Fruit fly (Drosophila melanogaster) whole organism, wandering third instar larva: ENCODE measurements around the gene msd5.
A peak's percentile ranks its signal among the peaks of the same experiment; 100 is the strongest.

Experiments used
- Abd-B ChIP-seq: fragments of >200 bp; optimal IDR thresholded peaks from 2 replicates; lab custom pipeline; 2017; ENCODE audit warnings: missing biosample characterization, missing genetic modification characterization
- CG32264 ChIP-seq: fragments of 200-800 bp; sonication (Bioruptor generic); optimal IDR thresholded peaks from 2 replicates; lab custom pipeline; 2016; ENCODE audit warnings: missing biosample characterization, missing genetic modification characterization
- CG9705 ChIP-seq: fragments of 200-800 bp; sonication (Bioruptor generic); optimal IDR thresholded peaks from 2 replicates; lab custom pipeline; 2018; ENCODE audit warnings: missing biosample characterization, mild to moderate bottlenecking, missing genetic modification characterization
- CrebA ChIP-seq: fragments of 200-800 bp; sonication (Bioruptor generic); optimal IDR thresholded peaks from 2 replicates; lab custom pipeline; 2016; ENCODE audit warnings: missing biosample characterization, mild to moderate bottlenecking, missing genetic modification characterization, borderline replicate concordance
- Dfd ChIP-seq: fragments of >200 bp; optimal IDR thresholded peaks from 2 replicates; lab custom pipeline; 2017; ENCODE audit warnings: missing biosample characterization, missing genetic modification characterization
- Dif ChIP-seq: fragments of 200-275, 200-300 bp; sonication (Bioruptor generic); optimal IDR thresholded peaks from 2 replicates; lab custom pipeline; 2018; ENCODE audit warnings: missing biosample characterization, missing genetic modification characterization; ENCODE audit not compliant: partially characterized antibody
- GATAd ChIP-seq: sonication (Bioruptor generic); optimal IDR thresholded peaks from 2 replicates; lab custom pipeline; 2016; ENCODE audit warnings: missing biosample characterization, missing genetic modification characterization
- HLH106 ChIP-seq: fragments of 200-800 bp; optimal IDR thresholded peaks from 3 replicates; lab custom pipeline; 2019; ENCODE audit warnings: missing biosample characterization, mild to moderate bottlenecking, missing genetic modification characterization, moderate library complexity
- Hnf4 ChIP-seq: fragments of 200-800 bp; sonication (Bioruptor generic); optimal IDR thresholded peaks from 2 replicates; lab custom pipeline; 2016; ENCODE audit warnings: missing biosample characterization, mild to moderate bottlenecking, missing genetic modification characterization
- Hr78 ChIP-seq: fragments of >200 bp; optimal IDR thresholded peaks from 2 replicates; lab custom pipeline; 2017; ENCODE audit warnings: missing biosample characterization, missing genetic modification characterization
- Hr83 ChIP-seq: fragments of 200-300 bp; sonication (Bioruptor generic); optimal IDR thresholded peaks from 2 replicates; lab custom pipeline; 2016; ENCODE audit warnings: missing biosample characterization, mild to moderate bottlenecking, missing genetic modification characterization, moderate library complexity; ENCODE audit not compliant: poor library complexity, severe bottlenecking
- Jra ChIP-seq: sonication (Bioruptor generic); optimal IDR thresholded peaks from 2 replicates; lab custom pipeline; 2016; ENCODE audit warnings: missing biosample characterization, missing genetic modification characterization
- Mio ChIP-seq: sonication (Bioruptor generic); optimal IDR thresholded peaks from 2 replicates; lab custom pipeline; 2016; ENCODE audit warnings: missing biosample characterization, missing genetic modification characterization
- Myc ChIP-seq: fragments of >200 bp; optimal IDR thresholded peaks from 2 replicates; lab custom pipeline; 2017
- N ChIP-seq: fragments of >200 bp; optimal IDR thresholded peaks from 2 replicates; lab custom pipeline; 2018; ENCODE audit warnings: missing biosample characterization, missing external identifiers, missing genetic modification characterization
- OdsH ChIP-seq: fragments of 200-800 bp; sonication (Bioruptor generic); optimal IDR thresholded peaks from 2 replicates; lab custom pipeline; 2016; ENCODE audit warnings: missing biosample characterization, mild to moderate bottlenecking, missing genetic modification characterization
- Rel ChIP-seq, 2 experiments: fragments of 200-800 bp; sonication (Bioruptor generic) in 1 of 2; optimal IDR thresholded peaks; 2 replicates in 1 of 2; 3 replicates in 1 of 2; lab custom pipeline; 2016 to 2019; ENCODE audit warnings: mild to moderate bottlenecking in 2 of 2, missing biosample characterization in 2 of 2, missing genetic modification characterization in 2 of 2, moderate library complexity in 1 of 2
- Sp1 ChIP-seq: fragments of 200-800 bp; sonication (Bioruptor generic); optimal IDR thresholded peaks from 3 replicates; lab custom pipeline; 2019; ENCODE audit warnings: missing biosample characterization, mild to moderate bottlenecking, missing genetic modification characterization, moderate library complexity
- Vsx2 ChIP-seq: fragments of 200-300, 225-300 bp; sonication (Bioruptor generic); optimal IDR thresholded peaks from 2 replicates; lab custom pipeline; 2018; ENCODE audit warnings: missing biosample characterization, missing genetic modification characterization; ENCODE audit not compliant: partially characterized antibody
- br ChIP-seq: fragments of 200-800 bp; sonication (Bioruptor generic); optimal IDR thresholded peaks from 2 replicates; lab custom pipeline; 2016; ENCODE audit warnings: missing biosample characterization, missing genetic modification characterization
- brk ChIP-seq: fragments of 200-800 bp; sonication (Bioruptor generic); optimal IDR thresholded peaks from 2 replicates; lab custom pipeline; 2016; ENCODE audit warnings: missing biosample characterization, mild to moderate bottlenecking, missing genetic modification characterization
- dl ChIP-seq, 2 experiments: fragments of 175-275, 200-275 bp in 1 of 2; fragments of 200-275 bp in 1 of 2; sonication (Bioruptor generic); optimal IDR thresholded peaks; lab custom pipeline; 2018; ENCODE audit warnings: mild to moderate bottlenecking in 2 of 2, missing biosample characterization in 2 of 2, missing genetic modification characterization in 2 of 2, moderate library complexity in 2 of 2; ENCODE audit not compliant: partially characterized antibody in 2 of 2, insufficient read depth in 1 of 2
- dmrt93B ChIP-seq: fragments of 200-800 bp; sonication (Bioruptor generic); optimal IDR thresholded peaks from 2 replicates; lab custom pipeline; 2018; ENCODE audit warnings: missing biosample characterization, mild to moderate bottlenecking, missing genetic modification characterization
- dsf ChIP-seq: sonication (Bioruptor generic); optimal IDR thresholded peaks from 2 replicates; lab custom pipeline; 2016; ENCODE audit warnings: missing biosample characterization, missing genetic modification characterization, borderline replicate concordance
- ey ChIP-seq: fragments of 200-800 bp; sonication (Bioruptor generic); optimal IDR thresholded peaks from 2 replicates; lab custom pipeline; 2016; ENCODE audit warnings: missing biosample characterization, missing genetic modification characterization
- foxo ChIP-seq, 2 experiments: fragments of 200-800 bp; sonication (Bioruptor generic); optimal IDR thresholded peaks; 2 replicates in 1 of 2; 3 replicates in 1 of 2; lab custom pipeline; 2016 to 2017; ENCODE audit warnings: missing biosample characterization in 2 of 2, missing genetic modification characterization in 2 of 2
- fru ChIP-seq: fragments of 200-800 bp; sonication (Bioruptor generic); optimal IDR thresholded peaks from 3 replicates; lab custom pipeline; 2016; ENCODE audit warnings: missing biosample characterization, mild to moderate bottlenecking, missing genetic modification characterization
- h ChIP-seq: fragments of 200-800 bp; sonication (Bioruptor generic); optimal IDR thresholded peaks from 3 replicates; lab custom pipeline; 2016; ENCODE audit warnings: missing biosample characterization, mild to moderate bottlenecking, missing genetic modification characterization
- jim ChIP-seq: fragments of 175-275, 200-325 bp; sonication (Bioruptor generic); optimal IDR thresholded peaks from 2 replicates; lab custom pipeline; 2016; ENCODE audit warnings: missing biosample characterization, mild to moderate bottlenecking, missing genetic modification characterization
- lola ChIP-seq: fragments of >200 bp; optimal IDR thresholded peaks from 2 replicates; lab custom pipeline; 2017; ENCODE audit warnings: missing biosample characterization, missing genetic modification characterization
- pan ChIP-seq: fragments of >200 bp; optimal IDR thresholded peaks from 2 replicates; lab custom pipeline; 2017
- psq ChIP-seq: fragments of 200-800 bp; sonication (Bioruptor generic); optimal IDR thresholded peaks from 3 replicates; lab custom pipeline; 2017; ENCODE audit warnings: missing biosample characterization, mild to moderate bottlenecking, missing genetic modification characterization, moderate library complexity
- rgr ChIP-seq: fragments of 200-800 bp; sonication (Bioruptor generic); optimal IDR thresholded peaks from 3 replicates; lab custom pipeline; 2016; ENCODE audit warnings: missing biosample characterization, mild to moderate bottlenecking, missing genetic modification characterization
- sage ChIP-seq: fragments of 200-800 bp; sonication (Bioruptor generic); optimal IDR thresholded peaks from 2 replicates; lab custom pipeline; 2016; ENCODE audit warnings: missing biosample characterization, mild to moderate bottlenecking, missing genetic modification characterization
- sv ChIP-seq: fragments of 200-800 bp; sonication (Bioruptor generic); optimal IDR thresholded peaks from 3 replicates; lab custom pipeline; 2016; ENCODE audit warnings: missing biosample characterization, missing genetic modification characterization
- tai ChIP-seq: sonication (Bioruptor generic); optimal IDR thresholded peaks from 2 replicates; lab custom pipeline; 2016; ENCODE audit warnings: missing biosample characterization, missing genetic modification characterization
- usp ChIP-seq: fragments of >200 bp; optimal IDR thresholded peaks from 2 replicates; lab custom pipeline; 2017; ENCODE audit warnings: missing biosample characterization, missing genetic modification characterization
- woc ChIP-seq: sonication (Bioruptor generic); optimal IDR thresholded peaks from 2 replicates; lab custom pipeline; 2016; ENCODE audit warnings: missing biosample characterization, mild to moderate bottlenecking, missing genetic modification characterization

The msd5 gene

DNA sequence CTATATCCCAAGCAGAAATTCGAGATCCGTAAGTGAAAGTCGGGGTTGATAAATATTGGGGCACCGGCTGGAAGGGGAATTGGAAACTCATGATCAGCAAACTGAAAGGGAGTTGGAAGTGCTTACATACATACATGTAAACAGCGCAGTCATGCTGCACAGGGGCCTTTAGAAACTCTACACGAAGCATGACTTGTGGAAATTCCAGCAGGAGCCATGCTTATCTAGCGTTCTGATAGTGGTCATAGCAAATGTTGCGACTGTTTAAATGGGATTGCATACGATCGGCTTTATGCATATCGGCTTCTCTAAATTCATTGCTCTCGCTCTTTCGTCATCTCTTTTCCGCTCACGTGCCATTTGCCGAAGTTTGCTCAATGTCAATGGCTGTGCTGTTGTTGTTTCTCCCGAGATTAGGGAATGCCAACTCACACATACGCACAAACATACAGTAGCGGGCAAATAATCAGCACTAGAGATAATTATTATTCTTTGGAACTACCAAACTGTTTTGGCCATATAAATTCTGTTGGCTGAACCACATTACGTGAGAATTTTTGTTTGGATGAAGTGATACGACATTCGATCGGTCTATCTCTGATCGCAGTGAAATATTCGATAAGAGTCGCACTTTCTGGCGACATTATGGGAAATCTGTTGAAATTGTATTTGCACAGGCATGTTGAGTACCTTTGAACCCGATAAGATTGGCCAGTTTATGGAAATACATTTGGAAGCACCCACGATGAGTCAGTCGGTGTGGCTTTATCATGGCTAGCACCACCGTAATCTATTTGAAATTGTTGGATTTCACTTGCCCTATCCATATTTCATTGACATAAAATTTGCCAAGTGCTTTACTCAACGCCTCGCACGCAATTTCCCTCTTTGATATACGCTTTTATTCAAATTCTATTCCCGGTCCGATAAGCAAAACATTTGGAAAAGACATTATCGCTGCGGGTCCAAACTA is 3.3 kb upstream of the msd5 start:
- peak; percentile 4 for TF ChIP-seq Sp1 (GFP tag; lab: Kevin White, UChicago)
- TF ChIP-seq GATAd (GFP tag; lab: Kevin White, UChicago) = no peak
- TF ChIP-seq Hnf4 (GFP tag; lab: Kevin White, UChicago) = peak; percentile 70
- no peak for TF ChIP-seq CG9705 (GFP tag; lab: Kevin White, UChicago)
- TF ChIP-seq Mio (GFP tag; lab: Kevin White, UChicago) = no peak
- peak; percentile 86 for TF ChIP-seq h (GFP tag; lab: Kevin White, UChicago)
- TF ChIP-seq Hr78 = no peak
- TF ChIP-seq br = peak; percentile 67
- TF ChIP-seq ey = peak; percentile 62
- TF ChIP-seq Rel (GFP tag; optimal IDR thresholded peaks at IDR 0.05; lab: Kevin White, UChicago) = peak; percentile 17
- peak; percentile 36 for TF ChIP-seq Rel (tag; optimal IDR thresholded peaks at IDR 0.05; lab: Kevin White, UChicago)
- peak; percentile 26 for TF ChIP-seq HLH106
- TF ChIP-seq fru (GFP tag; lab: Kevin White, UChicago) = peak; percentile 68
- peak; percentile 75 for TF ChIP-seq rgr (GFP tag; lab: Kevin White, UChicago)
- TF ChIP-seq OdsH (GFP tag; lab: Kevin White, UChicago) = peak; percentile 74
- no peak for TF ChIP-seq Abd-B (GFP tag; lab: Kevin White, UChicago)
- TF ChIP-seq tai = no peak
- TF ChIP-seq dl (GFP tag; optimal IDR thresholded peaks at IDR 0.05; lab: Kevin White, UChicago; ENCODE audit: insufficient read depth in 1 of 2, partially characterized antibody in 2 of 2) = peak in 1 of 2 experiments; percentile 20
- TF ChIP-seq Dif = peak; percentile 3
- peak; percentile 10 for TF ChIP-seq woc (GFP tag; lab: Kevin White, UChicago)
- TF ChIP-seq foxo (GFP tag; optimal IDR thresholded peaks at IDR 0.05; lab: Kevin White, UChicago) = peak in 1 of 2 experiments; percentile 61
- TF ChIP-seq Jra = peak; percentile 27
- TF ChIP-seq psq = peak; percentile 35

DNA sequence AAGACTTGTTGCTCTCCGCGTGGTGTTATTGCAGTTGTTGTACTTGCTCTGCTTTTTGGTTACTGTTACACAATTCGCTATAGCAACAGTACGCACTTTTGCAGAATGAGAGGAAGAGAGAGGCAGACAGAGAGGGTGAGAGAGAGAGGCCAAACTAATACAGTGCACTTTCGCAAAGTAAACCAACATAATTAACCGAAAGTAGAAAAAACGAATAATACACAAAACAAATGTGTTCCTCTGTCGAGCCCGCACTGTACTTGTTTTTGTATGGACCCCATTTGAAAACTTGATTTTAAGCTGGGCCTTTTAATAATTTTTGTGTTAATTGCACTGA is 2.5 kb upstream of the msd5 start:
- TF ChIP-seq Hr83 (GFP tag; lab: Kevin White, UChicago) = no peak
- no peak for TF ChIP-seq dsf (GFP tag; lab: Kevin White, UChicago)
- no peak for TF ChIP-seq pan (lab: Kevin White, UChicago)
- peak; percentile 29 to 76 for TF ChIP-seq foxo (GFP tag; optimal IDR thresholded peaks at IDR 0.05; lab: Kevin White, UChicago)
- peak; percentile 73 for TF ChIP-seq Hnf4 (GFP tag; lab: Kevin White, UChicago)
- peak in 1 of 2 experiments; percentile 22 for TF ChIP-seq dl (GFP tag; optimal IDR thresholded peaks at IDR 0.05; lab: Kevin White, UChicago; ENCODE audit: insufficient read depth in 1 of 2, partially characterized antibody in 2 of 2)
- peak; percentile 61 for TF ChIP-seq br
- TF ChIP-seq GATAd (GFP tag; lab: Kevin White, UChicago) = no peak
- TF ChIP-seq HLH106 = peak; percentile 65
- TF ChIP-seq CrebA (GFP tag; lab: Kevin White, UChicago) = no peak
- no peak for TF ChIP-seq Dif
- TF ChIP-seq Rel (GFP tag; optimal IDR thresholded peaks at IDR 0.05; lab: Kevin White, UChicago) = no peak
- TF ChIP-seq Rel (tag; optimal IDR thresholded peaks at IDR 0.05; lab: Kevin White, UChicago) = no peak
- no peak for TF ChIP-seq Myc
- no peak for TF ChIP-seq CG32264 (GFP tag; lab: Kevin White, UChicago)
- TF ChIP-seq CG9705 (GFP tag; lab: Kevin White, UChicago) = peak; percentile 9
- TF ChIP-seq OdsH (GFP tag; lab: Kevin White, UChicago) = peak; percentile 59
- no peak for TF ChIP-seq Hr78
- TF ChIP-seq psq = peak; percentile 46
- TF ChIP-seq jim (GFP tag; lab: Kevin White, UChicago) = no peak
- peak; percentile 70 for TF ChIP-seq ey
- TF ChIP-seq Sp1 (GFP tag; lab: Kevin White, UChicago) = peak; percentile 23
- TF ChIP-seq fru (GFP tag; lab: Kevin White, UChicago) = peak; percentile 62
- TF ChIP-seq Dfd (GFP tag; lab: Kevin White, UChicago) = no peak
- TF ChIP-seq woc (GFP tag; lab: Kevin White, UChicago) = peak; percentile 82
- no peak for TF ChIP-seq N (GFP tag; lab: Kevin White, UChicago)
- TF ChIP-seq tai = no peak
- no peak for TF ChIP-seq sage (GFP tag; lab: Kevin White, UChicago)
- no peak for TF ChIP-seq usp (GFP tag; lab: Kevin White, UChicago)
- TF ChIP-seq h (GFP tag; lab: Kevin White, UChicago) = peak; percentile 68
- peak; percentile 27 for TF ChIP-seq Jra
- no peak for TF ChIP-seq Vsx2
- no peak for TF ChIP-seq lola
- no peak for TF ChIP-seq Abd-B (GFP tag; lab: Kevin White, UChicago)
- TF ChIP-seq sv (GFP tag; lab: Kevin White, UChicago) = no peak
- TF ChIP-seq rgr (GFP tag; lab: Kevin White, UChicago) = peak; percentile 40
- no peak for TF ChIP-seq dmrt93B (GFP tag; lab: Kevin White, UChicago)
- TF ChIP-seq brk (GFP tag; lab: Kevin White, UChicago) = no peak
- TF ChIP-seq Mio (GFP tag; lab: Kevin White, UChicago) = no peak
